Worm (Caenorhabditis elegans): ENCODE results near the gene T25B9.12.

The T25B9.12 gene

DNA sequence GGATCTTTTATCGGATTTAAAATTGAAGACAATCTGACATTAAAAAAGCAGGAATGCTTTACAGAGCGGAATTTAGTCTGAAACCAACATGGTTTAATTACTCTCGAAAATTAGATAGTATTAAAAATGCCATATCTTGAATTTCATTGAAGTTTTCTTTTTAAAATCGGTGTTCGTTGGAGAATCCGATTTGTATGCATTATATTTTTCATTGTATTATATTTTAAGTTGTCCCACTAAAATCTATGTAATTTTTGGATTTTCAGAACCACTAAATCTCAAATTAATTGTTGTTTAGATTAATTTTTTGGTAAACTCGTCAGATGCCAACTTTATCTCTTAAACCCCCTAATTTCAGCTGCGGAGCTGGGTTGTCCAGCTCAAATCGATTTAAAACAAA lies 13.4 kb downstream of the T25B9.12 start:
- TF ChIP-seq sea-1 (GFP tag; conservative IDR thresholded peaks at IDR 0.05) (no peak), ama-1 (optimal IDR thresholded peaks at IDR 0.05) (no peak), F13C5.2 (tag; optimal IDR thresholded peaks at IDR 0.05) (no peak), B0310.2 (tag; optimal IDR thresholded peaks at IDR 0.05) (no peak), hmg-4 (GFP tag; optimal IDR thresholded peaks at IDR 0.05) (no peak), tbx-37 (GFP tag; conservative IDR thresholded peaks at IDR 0.05) (no peak), hmbx-1 (tag; optimal IDR thresholded peaks at IDR 0.05) (no peak), ets-7 (tag; optimal IDR thresholded peaks at IDR 0.05) (no peak), tbx-11 (GFP tag; IDR thresholded peaks at IDR 0.05) (no peak), aly-1 (tag; optimal IDR thresholded peaks at IDR 0.05) (no peak), hnd-1 (tag; optimal IDR thresholded peaks at IDR 0.05) (no peak), ceh-36 (tag; optimal IDR thresholded peaks at IDR 0.05) (no peak), tra-4 (tag; optimal IDR thresholded peaks at IDR 0.05) (no peak), flt-1 (GFP tag; IDR thresholded peaks at IDR 0.05) (no peak), scrt-1 (GFP tag; IDR thresholded peaks at IDR 0.05) (no peak)

DNA sequence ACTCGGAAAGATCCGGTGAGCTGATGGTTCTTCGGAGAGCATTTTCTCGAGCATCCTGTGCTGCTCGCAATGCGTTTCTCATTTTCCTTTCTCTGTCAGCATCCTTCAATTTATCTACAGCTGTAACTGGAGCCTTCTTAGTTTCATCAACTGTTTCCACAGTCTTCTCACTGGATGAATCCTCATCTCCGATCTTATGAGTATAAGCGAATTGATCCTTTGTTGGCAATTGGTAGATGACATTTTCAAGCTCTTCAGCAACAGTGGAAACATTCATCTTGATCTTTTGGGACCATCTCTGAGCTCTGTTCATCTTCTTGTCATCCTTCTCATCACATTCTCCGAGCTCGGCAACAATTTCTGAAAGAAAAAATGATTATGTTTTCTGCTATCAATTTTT lies 14.2 kb downstream of the T25B9.12 start:
- TF ChIP-seq ets-7 (tag; optimal IDR thresholded peaks at IDR 0.05) (no peak), scrt-1 (GFP tag; IDR thresholded peaks at IDR 0.05) (no peak), tra-4 (tag; optimal IDR thresholded peaks at IDR 0.05) (no peak), ama-1 (optimal IDR thresholded peaks at IDR 0.05) (no peak), hnd-1 (tag; optimal IDR thresholded peaks at IDR 0.05) (no peak), tbx-37 (GFP tag; conservative IDR thresholded peaks at IDR 0.05) (no peak), B0310.2 (tag; optimal IDR thresholded peaks at IDR 0.05) (no peak), aly-1 (tag; optimal IDR thresholded peaks at IDR 0.05) (no peak), hmbx-1 (tag; optimal IDR thresholded peaks at IDR 0.05) (no peak)

DNA sequence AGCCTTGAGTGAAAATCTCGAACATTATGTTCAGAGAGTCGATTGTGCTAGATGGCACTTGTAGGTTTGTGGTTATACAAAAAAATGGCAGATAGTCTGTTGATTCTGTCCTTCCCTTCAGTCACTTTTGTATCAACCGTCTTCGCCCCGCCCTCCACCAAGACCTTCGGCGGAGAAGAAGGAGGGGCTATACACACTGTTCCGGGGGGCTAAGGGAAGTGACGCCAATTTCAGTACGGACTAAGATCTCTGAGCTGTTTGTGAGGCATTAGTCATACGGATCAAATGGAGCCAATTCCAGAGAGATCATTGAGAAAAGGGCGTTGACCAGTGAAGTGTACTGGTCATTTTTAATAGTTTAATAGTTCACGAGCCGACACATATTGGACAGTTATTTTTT lies 15.4 kb downstream of the T25B9.12 start, which contains the start of gene swt-3:
Gene swt-3 (minus strand): TSS at position 101 of the 400 bp plus-strand sequence.
- TF ChIP-seq scrt-1 (GFP tag; IDR thresholded peaks at IDR 0.05) (no peak), B0310.2 (tag; optimal IDR thresholded peaks at IDR 0.05) (no peak), flt-1 (GFP tag; IDR thresholded peaks at IDR 0.05) (no peak), ceh-36 (tag; optimal IDR thresholded peaks at IDR 0.05) (no peak), hnd-1 (tag; optimal IDR thresholded peaks at IDR 0.05) (no peak), pes-1 (GFP tag; IDR thresholded peaks at IDR 0.05) (no peak), sea-1 (GFP tag; conservative IDR thresholded peaks at IDR 0.05) (no peak)

DNA sequence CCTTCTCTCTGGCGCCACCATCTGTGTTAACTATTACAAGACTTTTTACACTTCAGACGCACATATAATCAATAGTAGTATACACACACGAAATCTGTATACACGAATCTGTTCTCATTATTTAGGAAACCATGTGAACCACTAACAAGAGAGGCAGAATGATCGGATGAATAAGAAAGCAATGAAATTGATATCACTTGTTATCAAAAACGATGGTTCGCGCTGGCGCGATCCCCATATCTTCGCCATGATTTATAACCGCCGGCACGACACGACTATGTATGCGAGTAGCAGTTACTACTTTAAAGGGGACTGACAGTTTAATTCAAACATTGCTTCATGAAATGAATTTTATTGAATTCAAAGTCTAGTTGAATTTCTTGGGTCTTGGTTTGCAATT lies 16.2 kb downstream of the T25B9.12 start:
- no peak for TF ChIP-seq sea-1 (GFP tag; conservative IDR thresholded peaks at IDR 0.05)

DNA sequence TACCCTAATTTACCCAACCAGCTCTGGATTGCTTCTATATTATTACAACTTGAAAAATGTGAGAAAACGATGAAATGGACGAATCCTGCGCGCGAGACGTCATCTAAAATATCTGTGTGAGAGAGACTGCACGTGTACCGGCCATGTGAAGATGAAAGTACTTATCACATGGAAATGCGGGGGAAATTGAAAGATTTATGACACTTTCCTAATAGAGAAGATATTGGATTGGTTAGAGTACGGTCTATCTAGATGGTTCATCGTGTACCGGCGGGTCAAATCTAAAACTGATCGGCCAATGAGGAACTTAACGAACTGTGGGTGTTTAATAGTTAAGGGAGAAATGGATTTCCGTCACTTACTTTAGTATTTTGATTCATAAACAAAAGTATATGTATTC lies 16.9 kb downstream of the T25B9.12 start:
- no peak for TF ChIP-seq ets-7 (tag; optimal IDR thresholded peaks at IDR 0.05)
- TF ChIP-seq hnd-1 (tag; optimal IDR thresholded peaks at IDR 0.05) = no peak
- TF ChIP-seq sea-1 (GFP tag; conservative IDR thresholded peaks at IDR 0.05) = no peak
- no peak for TF ChIP-seq tbx-11 (GFP tag; IDR thresholded peaks at IDR 0.05)

DNA sequence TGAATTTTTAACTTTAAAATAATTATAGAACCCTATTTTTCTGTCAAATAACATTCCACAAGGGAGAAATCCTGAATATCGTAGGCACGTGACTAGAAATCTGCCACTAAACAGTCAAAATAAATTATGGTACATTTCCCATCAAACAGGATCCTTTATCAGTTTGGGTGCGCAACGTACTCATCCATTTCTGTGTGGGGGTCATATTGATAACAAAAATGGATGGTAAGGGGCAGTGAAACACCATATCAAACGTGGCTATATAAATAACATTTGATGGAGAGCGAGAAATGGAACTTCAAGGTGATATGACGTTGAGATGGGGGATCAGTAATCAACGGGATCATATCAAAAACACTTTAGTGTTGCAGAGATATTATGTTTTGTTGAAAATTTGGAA lies 18.9 kb downstream of the T25B9.12 start:
- TF ChIP-seq aly-1 (tag; optimal IDR thresholded peaks at IDR 0.05) (no peak), ceh-36 (tag; optimal IDR thresholded peaks at IDR 0.05) (no peak), ceh-13 (GFP tag; optimal IDR thresholded peaks at IDR 0.05) (no peak), hmg-4 (GFP tag; optimal IDR thresholded peaks at IDR 0.05) (no peak), B0310.2 (tag; optimal IDR thresholded peaks at IDR 0.05) (no peak), sea-1 (GFP tag; conservative IDR thresholded peaks at IDR 0.05) (no peak)

DNA sequence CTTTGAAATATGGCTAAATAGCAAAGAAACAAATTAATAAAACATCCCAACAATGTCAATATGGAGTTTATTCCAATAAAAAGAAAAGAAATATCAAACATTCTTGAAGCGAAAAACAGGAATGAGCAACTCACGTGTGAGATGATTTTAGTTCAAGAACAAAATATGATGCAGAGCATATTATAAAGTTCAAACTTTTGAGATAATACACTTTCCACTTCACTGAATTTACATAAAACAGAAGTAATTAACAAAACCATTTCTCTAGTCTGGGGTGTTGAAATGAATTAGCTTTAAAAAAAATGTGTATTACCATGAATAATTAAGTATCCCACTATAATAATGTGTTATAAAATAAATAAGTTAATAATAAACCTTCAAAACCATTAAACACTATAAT lies 21.6 kb downstream of the T25B9.12 start, which contains the start of gene srd-7:
Gene srd-7 (minus strand): TSS at position 101 of the 400 bp plus-strand sequence.
- no peak for TF ChIP-seq hnd-1 (tag; optimal IDR thresholded peaks at IDR 0.05)
- no peak for TF ChIP-seq tra-4 (tag; optimal IDR thresholded peaks at IDR 0.05)

DNA sequence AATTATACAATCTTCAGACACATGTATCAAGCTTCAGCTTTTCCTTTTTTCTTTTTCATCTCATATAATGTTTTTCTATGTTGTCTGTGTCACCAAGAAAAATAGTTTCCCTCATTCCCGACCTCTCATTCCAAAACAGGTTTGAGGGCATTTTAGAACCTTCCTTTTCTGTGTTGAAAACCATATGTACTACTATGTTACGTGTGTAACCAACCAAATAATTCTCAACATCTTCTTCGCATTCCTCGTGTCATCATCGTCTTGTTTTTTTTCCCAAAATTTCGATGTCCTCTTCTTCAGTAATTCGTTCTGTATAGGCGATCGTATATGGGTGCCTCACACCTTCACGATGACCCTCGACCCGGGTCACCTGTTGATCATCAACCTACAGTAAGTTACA lies 25.2 kb downstream of the T25B9.12 start, which contains the start of gene pept-2:
Gene pept-2 (plus strand): TSS at position 301 of the 400 bp plus-strand sequence.
- TF ChIP-seq ets-7 (tag; optimal IDR thresholded peaks at IDR 0.05) (no peak), B0310.2 (tag; optimal IDR thresholded peaks at IDR 0.05) (no peak), flt-1 (GFP tag; IDR thresholded peaks at IDR 0.05) (no peak)

DNA sequence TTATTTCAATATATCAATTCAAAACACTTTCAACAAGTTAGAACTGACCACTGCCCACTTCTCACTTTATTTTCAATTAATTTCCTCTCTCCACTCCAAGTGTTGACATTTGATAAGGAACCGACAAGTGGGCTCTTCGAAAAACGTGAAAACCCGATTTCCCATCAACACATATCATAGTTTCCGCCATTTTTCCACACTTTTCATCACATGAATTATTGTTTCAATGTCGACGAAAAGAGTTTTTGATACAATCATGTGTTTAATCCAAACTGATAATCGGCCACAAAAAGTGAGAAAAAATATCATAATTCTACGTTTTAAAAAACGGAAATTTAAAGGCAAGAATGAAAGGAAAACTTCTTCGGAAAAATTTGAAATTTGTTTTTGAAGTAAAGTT lies 30.5 kb downstream of the T25B9.12 start:
- TF ChIP-seq tbx-37 (GFP tag; conservative IDR thresholded peaks at IDR 0.05) (no peak), ceh-13 (GFP tag; optimal IDR thresholded peaks at IDR 0.05) (no peak), aly-1 (tag; optimal IDR thresholded peaks at IDR 0.05) (no peak), F13C5.2 (tag; optimal IDR thresholded peaks at IDR 0.05) (no peak), hmbx-1 (tag; optimal IDR thresholded peaks at IDR 0.05) (no peak), sea-1 (GFP tag; conservative IDR thresholded peaks at IDR 0.05) (no peak), ama-1 (optimal IDR thresholded peaks at IDR 0.05) (no peak), ceh-36 (tag; optimal IDR thresholded peaks at IDR 0.05) (no peak), flt-1 (GFP tag; IDR thresholded peaks at IDR 0.05) (no peak), B0310.2 (tag; optimal IDR thresholded peaks at IDR 0.05) (no peak), ets-7 (tag; optimal IDR thresholded peaks at IDR 0.05) (no peak), hmg-4 (GFP tag; optimal IDR thresholded peaks at IDR 0.05) (no peak), scrt-1 (GFP tag; IDR thresholded peaks at IDR 0.05) (no peak), hnd-1 (tag; optimal IDR thresholded peaks at IDR 0.05) (no peak), pes-1 (GFP tag; IDR thresholded peaks at IDR 0.05) (no peak), tra-4 (tag; optimal IDR thresholded peaks at IDR 0.05) (no peak), tbx-11 (GFP tag; IDR thresholded peaks at IDR 0.05) (no peak)
